Comparison of ENCODE assay signal across 4 worm cellular contexts in genomic region chrII:6383183-6383695, ce11.
A peak's percentile ranks its signal among the peaks of the same experiment; 100 is the strongest.
TF ChIP-seq lines count a peak whose summit lies in the region.

TSS of gene F58F12.1 (plus strand) at chrII:6383645.

TF ChIP-seq in whole organism, L2 larva, 48 proteins besides CTCF, POLR2A, EP300 and RAD21:
- TF ChIP-seq sma-9 (GFP tag; optimal IDR thresholded peaks at IDR 0.05; lab: Kevin White, UChicago) (peak; percentile 41), sma-9 (tag; optimal IDR thresholded peaks at IDR 0.05; lab: Kevin White, UChicago) (no peak), sem-4 (tag; optimal IDR thresholded peaks at IDR 0.05; lab: Kevin White, UChicago) (peak; percentile 38), lsy-2 (tag; optimal IDR thresholded peaks at IDR 0.05; lab: Kevin White, UChicago) (peak; percentile 39 to 78), Y55F3AM.14 (GFP tag; optimal IDR thresholded peaks at IDR 0.05; lab: Kevin White, UChicago) (no peak), fos-1 (tag; optimal IDR thresholded peaks at IDR 0.05; lab: Kevin White, UChicago) (peak; percentile 67), nhr-21 (tag; optimal IDR thresholded peaks at IDR 0.05; lab: Kevin White, UChicago) (peak; percentile 16), snpc-4 (tag; optimal IDR thresholded peaks at IDR 0.05; lab: Kevin White, UChicago) (peak; percentile 28), crh-2 (tag; optimal IDR thresholded peaks at IDR 0.05; lab: Kevin White, UChicago) (peak; percentile 24), ZK546.5 (tag; optimal IDR thresholded peaks at IDR 0.05; lab: Kevin White, UChicago) (no peak), C34F6.9 (tag; optimal IDR thresholded peaks at IDR 0.05; lab: Kevin White, UChicago) (peak; percentile 81), sma-3 (GFP tag; optimal IDR thresholded peaks at IDR 0.05; lab: Kevin White, UChicago) (peak; percentile 18), unc-55 (GFP tag; optimal IDR thresholded peaks at IDR 0.05; lab: Kevin White, UChicago) (no peak), alr-1 (tag; optimal IDR thresholded peaks at IDR 0.05; lab: Kevin White, UChicago) (no peak), gmeb-1 (tag; optimal IDR thresholded peaks at IDR 0.05; lab: Kevin White, UChicago) (peak; percentile 66), lin-13 (GFP tag; optimal IDR thresholded peaks at IDR 0.05; lab: Kevin White, UChicago) (peak; percentile 61), nhr-129 (tag; optimal IDR thresholded peaks at IDR 0.05; lab: Kevin White, UChicago) (peak; percentile 61), R02D3.7 (tag; optimal IDR thresholded peaks at IDR 0.05; lab: Kevin White, UChicago) (no peak), ceh-82 (tag; optimal IDR thresholded peaks at IDR 0.05; lab: Kevin White, UChicago) (no peak), nhr-25 (tag; optimal IDR thresholded peaks at IDR 0.05; lab: Kevin White, UChicago) (no peak)

TF ChIP-seq in whole organism, L4 larva, 104 proteins besides CTCF, POLR2A, EP300 and RAD21 (continues in another document):
- TF ChIP-seq attf-4 (tag; optimal IDR thresholded peaks at IDR 0.05; lab: Kevin White, UChicago): no peak
- TF ChIP-seq dpl-1 (GFP tag; optimal IDR thresholded peaks at IDR 0.05; lab: Kevin White, UChicago): peak; percentile 56
- no peak for TF ChIP-seq ceh-62 (tag; optimal IDR thresholded peaks at IDR 0.05; lab: Kevin White, UChicago)
- TF ChIP-seq nhr-10 (tag; optimal IDR thresholded peaks at IDR 0.05; lab: Kevin White, UChicago): no peak
- no peak for TF ChIP-seq Y105C5A.15 (GFP tag; IDR thresholded peaks at IDR 0.05; lab: Robert Waterston, UW)
- TF ChIP-seq saeg-2 (GFP tag; IDR thresholded peaks at IDR 0.05; lab: Robert Waterston, UW): no peak
- peak in 1 of 2 experiments; percentile 81 for TF ChIP-seq lsy-2 (tag; optimal IDR thresholded peaks at IDR 0.05; lab: Kevin White, UChicago)
- no peak for TF ChIP-seq ztf-11 (tag; optimal IDR thresholded peaks at IDR 0.05; lab: Kevin White, UChicago)
- TF ChIP-seq duxl-1 (tag; optimal IDR thresholded peaks at IDR 0.05; lab: Kevin White, UChicago; ENCODE audit: poor library complexity): no peak
- no peak for TF ChIP-seq lir-3 (tag; optimal IDR thresholded peaks at IDR 0.05; lab: Kevin White, UChicago)
- TF ChIP-seq snpc-1.2 (GFP tag; IDR thresholded peaks at IDR 0.05; lab: Robert Waterston, UW): no peak
- TF ChIP-seq rbr-2 (tag; optimal IDR thresholded peaks at IDR 0.05; lab: Kevin White, UChicago): peak; percentile 38
- no peak for TF ChIP-seq dmd-8 (GFP tag; IDR thresholded peaks at IDR 0.05; lab: Robert Waterston, UW)
- TF ChIP-seq T26A8.4 (GFP tag; IDR thresholded peaks at IDR 0.05; lab: Robert Waterston, UW): no peak
- no peak for TF ChIP-seq lin-39 (tag; optimal IDR thresholded peaks at IDR 0.05; lab: Kevin White, UChicago)
- no peak for TF ChIP-seq spr-1 (tag; optimal IDR thresholded peaks at IDR 0.05; lab: Kevin White, UChicago)
- no peak for TF ChIP-seq madf-5 (GFP tag; IDR thresholded peaks at IDR 0.05; lab: Robert Waterston, UW)
- no peak for TF ChIP-seq F26F4.8 (GFP tag; conservative IDR thresholded peaks at IDR 0.05; lab: Robert Waterston, UW)
- TF ChIP-seq set-16 (GFP tag; IDR thresholded peaks at IDR 0.05; lab: Robert Waterston, UW): no peak
- no peak for TF ChIP-seq ceh-32 (tag; optimal IDR thresholded peaks at IDR 0.05; lab: Kevin White, UChicago; ENCODE audit: poor library complexity)
- no peak for TF ChIP-seq Y75B8A.6 (GFP tag; IDR thresholded peaks at IDR 0.05; lab: Robert Waterston, UW)
- no peak for TF ChIP-seq F10B5.3 (tag; optimal IDR thresholded peaks at IDR 0.05; lab: Kevin White, UChicago)
- no peak for TF ChIP-seq mdl-1 (tag; optimal IDR thresholded peaks at IDR 0.05; lab: Kevin White, UChicago)
- TF ChIP-seq ceh-82 (tag; optimal IDR thresholded peaks at IDR 0.05; lab: Kevin White, UChicago): no peak
- TF ChIP-seq lin-1 (GFP tag; IDR thresholded peaks at IDR 0.05; lab: Robert Waterston, UW): no peak
- TF ChIP-seq spr-3 (GFP tag; optimal IDR thresholded peaks at IDR 0.05; lab: Kevin White, UChicago): no peak
- TF ChIP-seq tra-1 (GFP tag; IDR thresholded peaks at IDR 0.05; lab: Robert Waterston, UW): no peak

TF ChIP-seq in whole organism, late embryonic, 69 proteins besides CTCF, POLR2A, EP300 and RAD21 (continues in another document):
- no peak for TF ChIP-seq ceh-45 (GFP tag; IDR thresholded peaks at IDR 0.05; lab: Robert Waterston, UW)
- peak; percentile 44 for TF ChIP-seq zip-5 (tag; optimal IDR thresholded peaks at IDR 0.05; lab: Kevin White, UChicago)
- peak; percentile 74 for TF ChIP-seq tbx-7 (tag; optimal IDR thresholded peaks at IDR 0.05; lab: Kevin White, UChicago)
- TF ChIP-seq eyg-1 (tag; optimal IDR thresholded peaks at IDR 0.05; lab: Kevin White, UChicago): no peak
- TF ChIP-seq dve-1 (tag; optimal IDR thresholded peaks at IDR 0.05; lab: Kevin White, UChicago): no peak
- TF ChIP-seq che-1 (tag; optimal IDR thresholded peaks at IDR 0.05; lab: Kevin White, UChicago): no peak
- no peak for TF ChIP-seq unc-42 (tag; optimal IDR thresholded peaks at IDR 0.05; lab: Kevin White, UChicago)
- no peak for TF ChIP-seq hlh-30 (tag; optimal IDR thresholded peaks at IDR 0.05; lab: Kevin White, UChicago; ENCODE audit: insufficient read depth)
- no peak for TF ChIP-seq sox-2 (GFP tag; IDR thresholded peaks at IDR 0.05; lab: Robert Waterston, UW)
- no peak for TF ChIP-seq nhr-11 (tag; optimal IDR thresholded peaks at IDR 0.05; lab: Kevin White, UChicago)
- TF ChIP-seq lim-6 (tag; optimal IDR thresholded peaks at IDR 0.05; lab: Kevin White, UChicago): no peak
- peak; percentile 82 for TF ChIP-seq ets-4 (tag; optimal IDR thresholded peaks at IDR 0.05; lab: Kevin White, UChicago)
- no peak for TF ChIP-seq pros-1 (tag; optimal IDR thresholded peaks at IDR 0.05; lab: Kevin White, UChicago)
- peak; percentile 31 for TF ChIP-seq ceh-34 (tag; optimal IDR thresholded peaks at IDR 0.05; lab: Kevin White, UChicago)
- peak; percentile 14 for TF ChIP-seq unc-86 (tag; optimal IDR thresholded peaks at IDR 0.05; lab: Kevin White, UChicago)
- TF ChIP-seq fkh-6 (tag; optimal IDR thresholded peaks at IDR 0.05; lab: Kevin White, UChicago): peak; percentile 35
- peak; percentile 48 for TF ChIP-seq elt-2 (tag; optimal IDR thresholded peaks at IDR 0.05; lab: Kevin White, UChicago)
- TF ChIP-seq ceh-14 (tag; optimal IDR thresholded peaks at IDR 0.05; lab: Kevin White, UChicago): peak; percentile 61
- TF ChIP-seq F13H6.1 (tag; optimal IDR thresholded peaks at IDR 0.05; lab: Kevin White, UChicago): peak; percentile 38
- TF ChIP-seq ttx-3 (tag; optimal IDR thresholded peaks at IDR 0.05; lab: Kevin White, UChicago): no peak
- TF ChIP-seq ama-1 (optimal IDR thresholded peaks at IDR 0.05; lab: Kevin White, UChicago): no peak
- TF ChIP-seq ceh-24 (tag; optimal IDR thresholded peaks at IDR 0.05; lab: Kevin White, UChicago): no peak
- TF ChIP-seq unc-55 (GFP tag; optimal IDR thresholded peaks at IDR 0.05; lab: Kevin White, UChicago): no peak
- no peak for TF ChIP-seq ahr-1 (tag; optimal IDR thresholded peaks at IDR 0.05; lab: Kevin White, UChicago)
- TF ChIP-seq Y22D7AL.16 (tag; optimal IDR thresholded peaks at IDR 0.05; lab: Kevin White, UChicago): no peak
- peak; percentile 59 for TF ChIP-seq fax-1 (tag; optimal IDR thresholded peaks at IDR 0.05; lab: Kevin White, UChicago)
- peak; percentile 14 for TF ChIP-seq pqm-1 (tag; optimal IDR thresholded peaks at IDR 0.05; lab: Kevin White, UChicago)
- peak; percentile 26 for TF ChIP-seq nfya-1 (tag; optimal IDR thresholded peaks at IDR 0.05; lab: Kevin White, UChicago)

TF ChIP-seq in whole organism, mixed stage, embryonic, 35 proteins besides CTCF, POLR2A, EP300 and RAD21:
- TF ChIP-seq lsy-2 (tag; optimal IDR thresholded peaks at IDR 0.05; lab: Kevin White, UChicago) (peak; percentile 47), elt-3 (tag; optimal IDR thresholded peaks at IDR 0.05; lab: Kevin White, UChicago) (no peak), nhr-237 (tag; optimal IDR thresholded peaks at IDR 0.05; lab: Kevin White, UChicago) (peak; percentile 43), sptf-1 (tag; optimal IDR thresholded peaks at IDR 0.05; lab: Kevin White, UChicago) (peak; percentile 12), lin-13 (tag; optimal IDR thresholded peaks at IDR 0.05; lab: Kevin White, UChicago) (peak; percentile 38), mep-1 (tag; optimal IDR thresholded peaks at IDR 0.05; lab: Kevin White, UChicago) (peak; percentile 66), ham-2 (GFP tag; optimal IDR thresholded peaks at IDR 0.05; lab: Kevin White, UChicago) (no peak), sem-2 (GFP tag; optimal IDR thresholded peaks at IDR 0.05; lab: Kevin White, UChicago) (no peak), pha-4 (tag; optimal IDR thresholded peaks at IDR 0.05; lab: Kevin White, UChicago) (no peak), ces-1 (GFP tag; optimal IDR thresholded peaks at IDR 0.05; lab: Kevin White, UChicago) (peak; percentile 22)
